Worm (Caenorhabditis elegans) whole organism, L3 larva: ENCODE measurements around the gene alkb-7.
A peak's percentile ranks its signal among the peaks of the same experiment; 100 is the strongest.

ENCODE experiments used
- R02D3.7 ChIP-seq: fragments of 150-350 bp; optimal IDR thresholded peaks from 2 replicates; lab custom pipeline; 2014; ENCODE audit warnings: missing biosample characterization, missing genetic modification characterization
- ZK546.5 ChIP-seq: sonication (generic microtip); optimal IDR thresholded peaks from 2 replicates; lab custom pipeline; 2017; ENCODE audit warnings: missing biosample characterization, missing genetic modification characterization
- aly-2 ChIP-seq: fragments of 150-350 bp; optimal IDR thresholded peaks from 2 replicates; lab custom pipeline; 2014; ENCODE audit warnings: missing biosample characterization, missing genetic modification characterization
- ama-1 ChIP-seq: fragments of 150-350 bp; optimal IDR thresholded peaks from 2 replicates; lab custom pipeline; 2018
- ceh-16 ChIP-seq: sonication (generic microtip); optimal IDR thresholded peaks from 2 replicates; lab custom pipeline; 2017; ENCODE audit warnings: missing biosample characterization, missing genetic modification characterization
- ceh-28 ChIP-seq: fragments of 150-350 bp; optimal IDR thresholded peaks from 2 replicates; lab custom pipeline; 2014; ENCODE audit warnings: missing biosample characterization, missing genetic modification reagents, missing genetic modification characterization
- ceh-82 ChIP-seq: fragments of 150-350 bp; optimal IDR thresholded peaks from 2 replicates; lab custom pipeline; 2014; ENCODE audit warnings: missing biosample characterization, missing genetic modification characterization
- ceh-9 ChIP-seq: sonication (generic microtip); optimal IDR thresholded peaks from 2 replicates; lab custom pipeline; 2018; ENCODE audit warnings: missing biosample characterization, missing genetic modification characterization
- daf-12 ChIP-seq: fragments of 150-350 bp; optimal IDR thresholded peaks from 2 replicates; lab custom pipeline; 2014; ENCODE audit warnings: missing biosample characterization, missing genetic modification reagents, missing genetic modification characterization
- egl-27 ChIP-seq: sonication (generic microtip); optimal IDR thresholded peaks from 4 replicates; lab custom pipeline; 2017; ENCODE audit warnings: missing biosample characterization, missing genetic modification reagents, missing genetic modification characterization
- egl-5 ChIP-seq: fragments of 150-350 bp; optimal IDR thresholded peaks from 2 replicates; lab custom pipeline; 2017; ENCODE audit warnings: missing biosample characterization, missing genetic modification reagents, missing genetic modification characterization, inconsistent platforms
- elt-1 ChIP-seq: fragments of 150-350 bp; optimal IDR thresholded peaks from 2 replicates; lab custom pipeline; 2014; ENCODE audit warnings: missing biosample characterization, missing genetic modification characterization
- elt-2 ChIP-seq: sonication (generic microtip); optimal IDR thresholded peaks from 2 replicates; lab custom pipeline; 2016; ENCODE audit warnings: missing genetic modification reagents, mild to moderate bottlenecking, missing genetic modification characterization, missing compliant biosample characterization
- elt-3 ChIP-seq, 3 experiments: fragments of 150-350 bp in 1 of 3; sonication (generic microtip) in 2 of 3; optimal IDR thresholded peaks; 2 replicates in 2 of 3; 4 replicates in 1 of 3; lab custom pipeline; 2014 to 2017; ENCODE audit warnings: missing biosample characterization in 3 of 3, missing genetic modification characterization in 3 of 3
- eor-1 ChIP-seq, 2 experiments: fragments of 150-350 bp; optimal IDR thresholded peaks; 2 replicates each; lab custom pipeline; 2014 to 2018; ENCODE audit warnings: missing biosample characterization in 2 of 2, missing genetic modification characterization in 2 of 2
- fkh-10 ChIP-seq: sonication (generic microtip); optimal IDR thresholded peaks from 2 replicates; lab custom pipeline; 2017; ENCODE audit warnings: missing biosample characterization, missing genetic modification reagents, missing genetic modification characterization
- fkh-2 ChIP-seq: fragments of 150-350 bp; optimal IDR thresholded peaks from 2 replicates; lab custom pipeline; 2014; ENCODE audit warnings: missing biosample characterization, missing genetic modification reagents, missing genetic modification characterization
- fos-1 ChIP-seq: fragments of 150-350 bp; optimal IDR thresholded peaks from 2 replicates; lab custom pipeline; 2014; ENCODE audit warnings: missing biosample characterization, missing genetic modification characterization
- hmg-11 ChIP-seq: sonication (generic microtip); optimal IDR thresholded peaks from 2 replicates; lab custom pipeline; 2016; ENCODE audit warnings: missing genetic modification characterization, missing compliant biosample characterization
- jun-1 ChIP-seq: fragments of 150-350 bp; optimal IDR thresholded peaks from 2 replicates; lab custom pipeline; 2014; ENCODE audit warnings: missing biosample characterization, missing genetic modification reagents, missing genetic modification characterization
- lin-15B ChIP-seq: fragments of 150-350 bp; optimal IDR thresholded peaks from 2 replicates; lab custom pipeline; 2014; ENCODE audit warnings: missing biosample characterization, missing genetic modification characterization
- lin-39 ChIP-seq: fragments of 150-350 bp; optimal IDR thresholded peaks from 2 replicates; lab custom pipeline; 2018; ENCODE audit warnings: missing biosample characterization, missing genetic modification reagents, missing genetic modification characterization
- lsy-12 ChIP-seq: sonication (generic microtip); optimal IDR thresholded peaks from 2 replicates; lab custom pipeline; 2016; ENCODE audit warnings: mild to moderate bottlenecking, missing genetic modification characterization, missing compliant biosample characterization
- mdl-1 ChIP-seq: fragments of 150-350 bp; optimal IDR thresholded peaks from 2 replicates; lab custom pipeline; 2014; ENCODE audit warnings: missing biosample characterization, missing genetic modification characterization
- mml-1 ChIP-seq: fragments of 150-350 bp; sonication (generic microtip); optimal IDR thresholded peaks from 3 replicates; lab custom pipeline; 2014; ENCODE audit warnings: missing biosample characterization, missing genetic modification characterization
- nfya-1 ChIP-seq: sonication (generic microtip); optimal IDR thresholded peaks from 2 replicates; lab custom pipeline; 2017; ENCODE audit warnings: missing genetic modification characterization, mild to moderate bottlenecking, missing compliant biosample characterization, antibody characterized with exemption, moderate library complexity; ENCODE audit not compliant: insufficient read depth
- nhr-11 ChIP-seq: fragments of 150-350 bp; optimal IDR thresholded peaks from 2 replicates; lab custom pipeline; 2014; ENCODE audit warnings: missing biosample characterization, missing genetic modification characterization
- nhr-12 ChIP-seq: fragments of 150-350 bp; optimal IDR thresholded peaks from 2 replicates; lab custom pipeline; 2014; ENCODE audit warnings: missing biosample characterization, missing genetic modification characterization
- nhr-23 ChIP-seq: fragments of 150-350 bp; optimal IDR thresholded peaks from 2 replicates; lab custom pipeline; 2014; ENCODE audit warnings: missing biosample characterization, missing genetic modification reagents, missing genetic modification characterization
- nhr-237 ChIP-seq: fragments of 150-350 bp; optimal IDR thresholded peaks from 2 replicates; lab custom pipeline; 2014; ENCODE audit warnings: missing biosample characterization, missing genetic modification characterization
- nhr-25 ChIP-seq: sonication (generic microtip); optimal IDR thresholded peaks from 2 replicates; lab custom pipeline; 2017; ENCODE audit warnings: missing biosample characterization, missing genetic modification characterization
- nhr-28 ChIP-seq: fragments of 150-350 bp; optimal IDR thresholded peaks from 2 replicates; lab custom pipeline; 2014; ENCODE audit warnings: missing biosample characterization, missing genetic modification characterization
- nhr-43 ChIP-seq: sonication (generic microtip); optimal IDR thresholded peaks from 2 replicates; lab custom pipeline; 2016; ENCODE audit warnings: mild to moderate bottlenecking, missing genetic modification characterization, missing compliant biosample characterization; ENCODE audit not compliant: poor library complexity, severe bottlenecking
- nhr-67 ChIP-seq: fragments of 150-350 bp; optimal IDR thresholded peaks from 2 replicates; lab custom pipeline; 2014; ENCODE audit warnings: missing biosample characterization, missing genetic modification characterization
- nhr-76 ChIP-seq: fragments of 150-350 bp; sonication (generic microtip); optimal IDR thresholded peaks from 5 replicates; lab custom pipeline; 2014; ENCODE audit warnings: missing biosample characterization, missing genetic modification characterization
- nhr-77 ChIP-seq: fragments of 150-350 bp; optimal IDR thresholded peaks from 2 replicates; lab custom pipeline; 2014; ENCODE audit warnings: missing biosample characterization, missing genetic modification characterization
- pha-4 ChIP-seq: fragments of 150-350 bp; optimal IDR thresholded peaks from 2 replicates; lab custom pipeline; 2014; ENCODE audit warnings: missing biosample characterization, missing genetic modification reagents, missing genetic modification characterization
- pqm-1 ChIP-seq: fragments of 150-350 bp; optimal IDR thresholded peaks from 2 replicates; lab custom pipeline; 2017; ENCODE audit warnings: missing biosample characterization, missing genetic modification characterization, inconsistent platforms
- sea-2 ChIP-seq: fragments of 150-350 bp; sonication (generic microtip); optimal IDR thresholded peaks from 4 replicates; lab custom pipeline; 2014; ENCODE audit warnings: missing biosample characterization, missing genetic modification reagents, missing genetic modification characterization
- skn-1 ChIP-seq: fragments of 150-350 bp; optimal IDR thresholded peaks from 2 replicates; lab custom pipeline; 2014; ENCODE audit warnings: missing biosample characterization, missing genetic modification characterization
- snpc-4 ChIP-seq: fragments of 150-350 bp; optimal IDR thresholded peaks from 2 replicates; lab custom pipeline; 2014; ENCODE audit warnings: missing biosample characterization, missing genetic modification characterization
- tbx-2 ChIP-seq: sonication (generic microtip); optimal IDR thresholded peaks from 2 replicates; lab custom pipeline; 2016; ENCODE audit warnings: mild to moderate bottlenecking, missing genetic modification characterization, missing compliant biosample characterization
- unc-39 ChIP-seq: sonication (generic microtip); optimal IDR thresholded peaks from 4 replicates; lab custom pipeline; 2017; ENCODE audit warnings: missing biosample characterization, missing genetic modification characterization
- unc-62 ChIP-seq: fragments of 150-350 bp; sonication (generic microtip); optimal IDR thresholded peaks from 4 replicates; lab custom pipeline; 2014; ENCODE audit warnings: missing biosample characterization, missing genetic modification reagents, missing genetic modification characterization
- zag-1 ChIP-seq: fragments of 150-350 bp; optimal IDR thresholded peaks from 2 replicates; lab custom pipeline; 2014; ENCODE audit warnings: missing biosample characterization, missing genetic modification characterization
- ztf-11 ChIP-seq: fragments of 150-350 bp; optimal IDR thresholded peaks from 2 replicates; lab custom pipeline; 2014; ENCODE audit warnings: missing biosample characterization, missing genetic modification characterization
- ztf-4 ChIP-seq: fragments of 150-350 bp; optimal IDR thresholded peaks from 2 replicates; lab custom pipeline; 2014; ENCODE audit warnings: missing biosample characterization, missing genetic modification characterization

alkb-7 gene

ce11 chrII:12799927-12800522, 12.1 kb upstream of the alkb-7 start:
- TF ChIP-seq nhr-25: no peak
- no peak for TF ChIP-seq zag-1 (tag; lab: Kevin White, UChicago)
- TF ChIP-seq unc-39: no peak
- no peak for TF ChIP-seq hmg-11 (tag; lab: Kevin White, UChicago)
- TF ChIP-seq ztf-4 (tag; lab: Kevin White, UChicago): no peak
- TF ChIP-seq sea-2: no peak
- no peak for TF ChIP-seq unc-62 (GFP tag; lab: Kevin White, UChicago)
- TF ChIP-seq egl-5 (tag; lab: Kevin White, UChicago): no peak
- no peak for TF ChIP-seq ceh-82 (tag; lab: Kevin White, UChicago)
- TF ChIP-seq elt-3 (tag; optimal IDR thresholded peaks at IDR 0.05; lab: Kevin White, UChicago): no peak
- no peak for TF ChIP-seq aly-2 (tag; lab: Kevin White, UChicago)
- TF ChIP-seq pqm-1 (tag; lab: Kevin White, UChicago): no peak
- TF ChIP-seq nhr-237 (tag; lab: Kevin White, UChicago): no peak
- peak; percentile 32 for TF ChIP-seq nfya-1
- TF ChIP-seq nhr-76 (tag; lab: Kevin White, UChicago): no peak
- TF ChIP-seq elt-1 (tag; lab: Kevin White, UChicago): no peak
- TF ChIP-seq ceh-9 (tag; lab: Kevin White, UChicago): no peak
- TF ChIP-seq eor-1 (tag; optimal IDR thresholded peaks at IDR 0.05; lab: Kevin White, UChicago): no peak
- TF ChIP-seq skn-1 (tag; lab: Kevin White, UChicago): no peak
- no peak for TF ChIP-seq daf-12
- no peak for TF ChIP-seq fkh-10 (GFP tag; lab: Kevin White, UChicago)
- TF ChIP-seq fkh-2: no peak
- TF ChIP-seq nhr-11 (tag; lab: Kevin White, UChicago): peak; percentile 43
- TF ChIP-seq nhr-77 (tag; lab: Kevin White, UChicago): no peak
- no peak for TF ChIP-seq tbx-2 (tag; lab: Kevin White, UChicago)
- no peak for TF ChIP-seq mml-1
- no peak for TF ChIP-seq jun-1
- TF ChIP-seq lin-39 (tag; lab: Kevin White, UChicago): no peak
- no peak for TF ChIP-seq nhr-28 (tag; lab: Kevin White, UChicago)
- TF ChIP-seq fos-1 (tag; lab: Kevin White, UChicago): no peak
- peak; percentile 0 for TF ChIP-seq lin-15B (tag; lab: Kevin White, UChicago)
- TF ChIP-seq egl-27 (tag; lab: Kevin White, UChicago): no peak
- no peak for TF ChIP-seq ZK546.5
- no peak for TF ChIP-seq snpc-4 (tag; lab: Kevin White, UChicago)
- no peak for TF ChIP-seq R02D3.7 (tag; lab: Kevin White, UChicago)
- TF ChIP-seq pha-4 (tag; lab: Kevin White, UChicago): peak; percentile 18
- no peak for TF ChIP-seq ceh-28 (tag; lab: Kevin White, UChicago)
- TF ChIP-seq nhr-23 (tag; lab: Kevin White, UChicago): peak; percentile 18
- no peak for TF ChIP-seq nhr-67 (tag; lab: Kevin White, UChicago)
- no peak for TF ChIP-seq mdl-1 (tag; lab: Kevin White, UChicago)
- TF ChIP-seq nhr-12 (tag; lab: Kevin White, UChicago): no peak
- no peak for TF ChIP-seq ztf-11 (tag; lab: Kevin White, UChicago)
- TF ChIP-seq elt-2 (tag; lab: Kevin White, UChicago): peak; percentile 15
- TF ChIP-seq ama-1 (lab: Kevin White, UChicago): no peak
- TF ChIP-seq ceh-16 (tag; lab: Kevin White, UChicago): no peak
- no peak for TF ChIP-seq lsy-12
- TF ChIP-seq nhr-43 (tag; lab: Kevin White, UChicago): peak; percentile 7
